Worm (Caenorhabditis elegans): ENCODE measurements around the gene K02C4.5.

K02C4.5 gene

ce11 chrII:8129040-8129387, 50.8 kb downstream of the K02C4.5 start:
- TF ChIP-seq hmg-4 (GFP tag; optimal IDR thresholded peaks at IDR 0.05) (peak; percentile 13), ceh-36 (tag; optimal IDR thresholded peaks at IDR 0.05) (no peak)

- TF ChIP-seq F13C5.2 (tag; optimal IDR thresholded peaks at IDR 0.05) = no peak
- no peak for TF ChIP-seq pes-1 (GFP tag; IDR thresholded peaks at IDR 0.05)
- TF ChIP-seq tbx-11 (GFP tag; IDR thresholded peaks at IDR 0.05) = no peak
- TF ChIP-seq scrt-1 (GFP tag; IDR thresholded peaks at IDR 0.05) = no peak
- no peak for TF ChIP-seq flt-1 (GFP tag; IDR thresholded peaks at IDR 0.05)
- no peak for TF ChIP-seq hmg-4 (GFP tag; optimal IDR thresholded peaks at IDR 0.05)
- TF ChIP-seq ama-1 (optimal IDR thresholded peaks at IDR 0.05) = no peak
- TF ChIP-seq aly-1 (tag; optimal IDR thresholded peaks at IDR 0.05) = no peak
- TF ChIP-seq B0310.2 (tag; optimal IDR thresholded peaks at IDR 0.05) = no peak
- TF ChIP-seq tbx-37 (GFP tag; conservative IDR thresholded peaks at IDR 0.05) = no peak
- TF ChIP-seq tra-4 (tag; optimal IDR thresholded peaks at IDR 0.05) = no peak
- no peak for TF ChIP-seq ceh-13 (GFP tag; optimal IDR thresholded peaks at IDR 0.05)
- TF ChIP-seq ceh-36 (tag; optimal IDR thresholded peaks at IDR 0.05) = no peak
- TF ChIP-seq hmbx-1 (tag; optimal IDR thresholded peaks at IDR 0.05) = no peak
- TF ChIP-seq ets-7 (tag; optimal IDR thresholded peaks at IDR 0.05) = no peak
- no peak for TF ChIP-seq sea-1 (GFP tag; conservative IDR thresholded peaks at IDR 0.05)
- no peak for TF ChIP-seq hnd-1 (tag; optimal IDR thresholded peaks at IDR 0.05)
Measured at ce11 chrII:8129495-8130010, 51.3 kb downstream of the K02C4.5 start, which contains the start of gene ulp-4. TSS of gene ulp-4 (plus strand) at chrII:8129960.
